Worm (Caenorhabditis elegans): Measurements from ENCODE around the gene let-60.

DNA sequence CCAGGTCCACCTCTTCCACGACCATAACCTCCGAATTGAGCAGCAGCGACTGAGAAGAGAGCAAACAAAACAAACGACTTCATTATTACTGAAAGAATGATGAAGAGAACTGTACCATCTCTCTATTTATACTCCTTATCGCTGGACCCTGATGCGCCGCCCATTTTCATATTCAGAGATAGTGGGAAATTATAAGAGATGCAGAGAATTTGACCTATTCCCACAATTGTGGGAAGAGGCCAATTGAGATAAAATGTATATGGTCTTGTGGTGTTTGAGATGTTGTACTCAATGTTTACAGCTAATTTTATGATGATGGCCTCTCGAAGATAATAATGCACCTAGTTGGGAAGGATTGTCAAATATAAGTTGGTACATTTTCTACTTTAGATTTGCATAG, 50.0 kb downstream of the let-60 start, which contains the start of gene ttr-50:
- TF ChIP-seq unc-120 (tag; optimal IDR thresholded peaks at IDR 0.05; ENCODE audit: poor library complexity, severe bottlenecking) (no peak), pha-4 (tag; optimal IDR thresholded peaks at IDR 0.05) (no peak), ceh-43 (GFP tag; optimal IDR thresholded peaks at IDR 0.05) (no peak), ceh-83 (GFP tag; optimal IDR thresholded peaks at IDR 0.05) (no peak)
